Fruit fly (Drosophila melanogaster) whole organism, embryonic: ENCODE results near the gene CG42781.

Experiments
- Atf3 ChIP-seq: fragments of 200-800 bp; sonication (Bioruptor generic); optimal IDR thresholded peaks from 3 replicates; lab custom pipeline; 2016; ENCODE audit warnings: missing biosample characterization, missing genetic modification characterization
- C15 ChIP-seq: fragments of 200-800 bp; sonication (Bioruptor generic); IDR thresholded peaks from 3 replicates; pipeline ENCODE4 v1.3.6; 2022; ENCODE audit warnings: missing biosample characterization, missing genetic modification characterization
- CG1024 ChIP-seq: fragments of 200-800 bp; sonication (Bioruptor generic); IDR thresholded peaks from 2 replicates; pipeline ENCODE4 v1.3.6; 2022; ENCODE audit warnings: missing biosample characterization, missing genetic modification characterization
- CG10366 ChIP-seq: fragments of 200-800 bp; sonication (Bioruptor generic); IDR thresholded peaks from 2 replicates; pipeline ENCODE4 v1.3.6; 2022; ENCODE audit warnings: missing biosample characterization, missing genetic modification characterization
- CG11085 ChIP-seq: fragments of 200-800 bp; sonication (Bioruptor generic); IDR thresholded peaks from 2 replicates; pipeline ENCODE4 v1.3.6; 2022; ENCODE audit warnings: missing biosample characterization, missing genetic modification characterization
- CG11456 ChIP-seq: fragments of 200-800 bp; sonication (Bioruptor generic); IDR thresholded peaks from 3 replicates; pipeline ENCODE4 v1.3.6; 2022; ENCODE audit warnings: missing biosample characterization, missing genetic modification characterization
- CG11504 ChIP-seq: fragments of 200-800 bp; sonication (Bioruptor generic); optimal IDR thresholded peaks from 3 replicates; lab custom pipeline; 2019; ENCODE audit warnings: missing biosample characterization, mild to moderate bottlenecking, missing genetic modification characterization, moderate library complexity
- CG12299 ChIP-seq: fragments of 200-800 bp; sonication (Bioruptor generic); optimal IDR thresholded peaks from 2 replicates; lab custom pipeline; 2018; ENCODE audit warnings: missing biosample characterization, mild to moderate bottlenecking, missing genetic modification characterization
- CG12769 ChIP-seq: fragments of 200-800 bp; sonication (Bioruptor generic); optimal IDR thresholded peaks from 2 replicates; lab custom pipeline; 2019; ENCODE audit warnings: missing biosample characterization, mild to moderate bottlenecking, missing genetic modification characterization, moderate library complexity
- CG12942 ChIP-seq: fragments of 200-800 bp; sonication (Bioruptor generic); optimal IDR thresholded peaks from 3 replicates; lab custom pipeline; 2016; ENCODE audit warnings: missing biosample characterization, missing genetic modification characterization
- CG15073 ChIP-seq: fragments of 200-800 bp; sonication (Bioruptor generic); optimal IDR thresholded peaks from 2 replicates; lab custom pipeline; 2016; ENCODE audit warnings: missing biosample characterization, missing genetic modification characterization
- CG15269 ChIP-seq: fragments of 200-800 bp; sonication (Bioruptor generic); optimal IDR thresholded peaks from 2 replicates; lab custom pipeline; 2018; ENCODE audit warnings: missing biosample characterization, mild to moderate bottlenecking, missing genetic modification characterization, moderate library complexity
- CG17361 ChIP-seq: fragments of 200-800 bp; sonication (Bioruptor generic); IDR thresholded peaks from 3 replicates; pipeline ENCODE4 v1.3.6; 2022; ENCODE audit warnings: missing biosample characterization, missing genetic modification characterization
- CG1832 ChIP-seq: fragments of 200-800 bp; sonication (Bioruptor generic); optimal IDR thresholded peaks from 2 replicates; lab custom pipeline; 2017; ENCODE audit warnings: missing biosample characterization, mild to moderate bottlenecking, missing genetic modification characterization, inconsistent platforms
- CG18476 ChIP-seq: fragments of 200-800 bp; sonication (Bioruptor generic); optimal IDR thresholded peaks from 2 replicates; lab custom pipeline; 2016; ENCODE audit warnings: missing biosample characterization, mild to moderate bottlenecking, missing genetic modification characterization
- CG32772 ChIP-seq: fragments of 200-800 bp; sonication (Bioruptor generic); IDR thresholded peaks from 2 replicates; pipeline ENCODE4 v1.3.6; 2022; ENCODE audit warnings: missing biosample characterization, missing genetic modification characterization
- CG4404 ChIP-seq: fragments of 200-800 bp; sonication (Bioruptor generic); IDR thresholded peaks from 2 replicates; pipeline ENCODE4 v1.3.6; 2022; ENCODE audit warnings: missing biosample characterization, missing genetic modification characterization
- CG4424 ChIP-seq: fragments of 200-800 bp; sonication (Bioruptor generic); optimal IDR thresholded peaks from 3 replicates; lab custom pipeline; 2016; ENCODE audit warnings: missing biosample characterization, missing genetic modification characterization
- CG4707 ChIP-seq: fragments of 200-800 bp; sonication (Bioruptor generic); optimal IDR thresholded peaks from 2 replicates; lab custom pipeline; 2018; ENCODE audit warnings: missing biosample characterization, mild to moderate bottlenecking, missing genetic modification characterization, moderate library complexity
- CG6854 ChIP-seq: fragments of 200-800 bp; sonication (Bioruptor generic); optimal IDR thresholded peaks from 3 replicates; lab custom pipeline; 2017; ENCODE audit warnings: missing biosample characterization, mild to moderate bottlenecking, missing genetic modification characterization
- CTCF ChIP-seq: fragments of 200-800 bp; sonication (Bioruptor generic); optimal IDR thresholded peaks from 2 replicates; lab custom pipeline; 2017; ENCODE audit warnings: missing biosample characterization, mild to moderate bottlenecking, missing genetic modification characterization, moderate library complexity
- Camta ChIP-seq: fragments of 200-800 bp; sonication (Bioruptor generic); optimal IDR thresholded peaks from 2 replicates; lab custom pipeline; 2016; ENCODE audit warnings: missing biosample characterization, missing genetic modification characterization
- Fer1 ChIP-seq: fragments of 200-800 bp; sonication (Bioruptor generic); optimal IDR thresholded peaks from 2 replicates; lab custom pipeline; 2017; ENCODE audit warnings: missing biosample characterization, mild to moderate bottlenecking, missing genetic modification characterization
- HLHmδ ChIP-seq: fragments of 200-800 bp; sonication (Bioruptor generic); optimal IDR thresholded peaks from 2 replicates; lab custom pipeline; 2018; ENCODE audit warnings: missing biosample characterization, mild to moderate bottlenecking, missing genetic modification characterization, moderate library complexity
- Jarid2 ChIP-seq: fragments of 200-800 bp; sonication (Bioruptor generic); optimal IDR thresholded peaks from 3 replicates; lab custom pipeline; 2017; ENCODE audit warnings: mild to moderate bottlenecking, missing biosample characterization, missing genetic modification reagents, missing genetic modification characterization
- Med ChIP-seq: fragments of 200-800 bp; sonication (Bioruptor generic); peaks from one replicate; lab custom pipeline; 2016; ENCODE audit warnings: missing biosample characterization, missing genetic modification characterization, mild to moderate bottlenecking, inconsistent platforms, moderate library complexity
- Meics ChIP-seq: fragments of 200-800 bp; sonication (Bioruptor generic); optimal IDR thresholded peaks from 2 replicates; lab custom pipeline; 2017; ENCODE audit warnings: missing biosample characterization, mild to moderate bottlenecking, missing genetic modification characterization
- NK7.1 ChIP-seq: fragments of 200-800 bp; sonication (Bioruptor generic); optimal IDR thresholded peaks from 3 replicates; lab custom pipeline; 2016; ENCODE audit warnings: missing biosample characterization, missing genetic modification characterization
- Oaz ChIP-seq: fragments of 200-800 bp; sonication (Bioruptor generic); IDR thresholded peaks from 2 replicates; pipeline ENCODE4 v1.3.6; 2022; ENCODE audit warnings: missing biosample characterization, missing genetic modification characterization
- Scr ChIP-seq: fragments of 200-800 bp; sonication (Bioruptor generic); IDR thresholded peaks from 2 replicates; pipeline ENCODE4 v1.3.6; 2022; ENCODE audit warnings: missing biosample characterization, missing genetic modification characterization; ENCODE audit not compliant: partially characterized antibody
- Xbp1 ChIP-seq: fragments of 200-800 bp; sonication (Bioruptor generic); optimal IDR thresholded peaks from 3 replicates; lab custom pipeline; 2016; ENCODE audit warnings: missing biosample characterization, mild to moderate bottlenecking, missing genetic modification characterization
- ase ChIP-seq: fragments of 200-800 bp; sonication (Bioruptor generic); IDR thresholded peaks from 3 replicates; pipeline ENCODE4 v1.3.6; 2022; ENCODE audit warnings: missing biosample characterization, missing genetic modification characterization
- chinmo ChIP-seq: fragments of 200-800 bp; sonication (Bioruptor generic); IDR thresholded peaks from 4 replicates; pipeline ENCODE4 v1.3.6; 2022; ENCODE audit warnings: missing biosample characterization, missing genetic modification characterization; ENCODE audit not compliant: partially characterized antibody
- ems ChIP-seq: fragments of 200-800 bp; sonication (Bioruptor generic); optimal IDR thresholded peaks from 3 replicates; lab custom pipeline; 2016; ENCODE audit warnings: missing biosample characterization, missing genetic modification characterization
- fd64A ChIP-seq: fragments of 200-800 bp; sonication (Bioruptor generic); optimal IDR thresholded peaks from 3 replicates; lab custom pipeline; 2018; ENCODE audit warnings: missing biosample characterization, mild to moderate bottlenecking, missing genetic modification characterization
- gsb ChIP-seq: fragments of 200-800 bp; sonication (Bioruptor generic); IDR thresholded peaks from 2 replicates; pipeline ENCODE4 v1.3.6; 2022; ENCODE audit warnings: missing biosample characterization, missing genetic modification characterization
- gsb-n ChIP-seq: fragments of 200-800 bp; sonication (Bioruptor generic); optimal IDR thresholded peaks from 3 replicates; lab custom pipeline; 2018; ENCODE audit warnings: missing biosample characterization, mild to moderate bottlenecking, missing genetic modification characterization
- hb ChIP-seq: fragments of 200-800 bp; sonication (Bioruptor generic); IDR thresholded peaks from 3 replicates; pipeline ENCODE4 v1.3.6; 2022; ENCODE audit warnings: missing biosample characterization, missing genetic modification characterization; ENCODE audit not compliant: partially characterized antibody
- jumu ChIP-seq: fragments of 200-800 bp; sonication (Bioruptor generic); optimal IDR thresholded peaks from 3 replicates; lab custom pipeline; 2016; ENCODE audit warnings: missing biosample characterization, missing genetic modification characterization
- luna ChIP-seq: fragments of 200-800 bp; sonication (Bioruptor generic); optimal IDR thresholded peaks from 2 replicates; lab custom pipeline; 2016; ENCODE audit warnings: missing biosample characterization, missing genetic modification characterization
- org-1 ChIP-seq: fragments of 200-800 bp; sonication (Bioruptor generic); optimal IDR thresholded peaks from 2 replicates; lab custom pipeline; 2017; ENCODE audit warnings: missing biosample characterization, missing genetic modification characterization
- pita ChIP-seq: fragments of 200-800 bp; sonication (Bioruptor generic); optimal IDR thresholded peaks from 2 replicates; lab custom pipeline; 2017; ENCODE audit warnings: missing biosample characterization, mild to moderate bottlenecking, missing genetic modification characterization
- pnt ChIP-seq: fragments of 200-800 bp; sonication (Bioruptor generic); optimal IDR thresholded peaks from 3 replicates; lab custom pipeline; 2016; ENCODE audit warnings: missing biosample characterization, missing genetic modification characterization
- ro ChIP-seq: fragments of 200-800 bp; sonication (Bioruptor generic); IDR thresholded peaks from 2 replicates; pipeline ENCODE4 v1.3.6; 2022; ENCODE audit warnings: missing biosample characterization, missing genetic modification characterization
- tll ChIP-seq, 2 experiments: fragments of 200-800 bp in 1 of 2; fragments of >200 bp in 1 of 2; sonication (Bioruptor generic) in 1 of 2; optimal IDR thresholded peaks; 2 replicates each; lab custom pipeline; 2017 to 2019; ENCODE audit warnings: missing biosample characterization in 2 of 2, missing genetic modification characterization in 2 of 2, mild to moderate bottlenecking in 1 of 2, moderate library complexity in 1 of 2
- trem ChIP-seq: fragments of 200-800 bp; optimal IDR thresholded peaks from 3 replicates; lab custom pipeline; 2019; ENCODE audit warnings: missing biosample characterization, mild to moderate bottlenecking, missing genetic modification characterization, moderate library complexity
- ttk ChIP-seq: fragments of 200-800 bp; sonication (Bioruptor generic); IDR thresholded peaks from 2 replicates; pipeline ENCODE4 v2.1.2; 2022; ENCODE audit warnings: missing biosample characterization, missing genetic modification characterization
- twi ChIP-seq: fragments of 200-800 bp; optimal IDR thresholded peaks from 2 replicates; lab custom pipeline; 2019; ENCODE audit warnings: missing biosample characterization, mild to moderate bottlenecking, missing genetic modification characterization, moderate library complexity
- yki ChIP-seq: fragments of >200 bp; optimal IDR thresholded peaks from 3 replicates; lab custom pipeline; 2018
- zen ChIP-seq: fragments of 200-800 bp; sonication (Bioruptor generic); optimal IDR thresholded peaks from 3 replicates; lab custom pipeline; 2018; ENCODE audit warnings: missing biosample characterization, mild to moderate bottlenecking, missing genetic modification characterization, moderate library complexity

Gene CG42781

dm6 chrX:7336962-7337844 is 45.6 kb downstream of the CG42781 start, which contains the start of gene CBP (continued):
- TF ChIP-seq CG11456 (GFP tag; lab: Robert Waterston, UW) (peak; percentile 92), CTCF (GFP tag; lab: Kevin White, UChicago) (peak; percentile 77), pita (GFP tag; lab: Kevin White, UChicago) (no peak), CG17361 (GFP tag; lab: Robert Waterston, UW) (peak; percentile 92), CG1832 (GFP tag; lab: Kevin White, UChicago) (no peak), C15 (GFP tag; lab: Robert Waterston, UW) (peak; percentile 81; the same call in 2 of the 3 replicates), Jarid2 (peak; percentile 87), Scr (GFP tag; lab: Robert Waterston, UW) (no peak), gsb-n (tag; lab: Kevin White, UChicago) (peak; percentile 99), twi (tag; lab: Kevin White, UChicago) (peak; percentile 95), pnt (peak; percentile 97), CG12769 (peak; percentile 98), CG10366 (GFP tag; lab: Robert Waterston, UW) (peak; percentile 95), CG1024 (GFP tag; lab: Robert Waterston, UW) (peak; percentile 92), CG4404 (peak; percentile 93), yki (lab: Kevin White, UChicago) (peak; percentile 36), Camta (GFP tag; lab: Kevin White, UChicago) (peak; percentile 97), fd64A (GFP tag; lab: Kevin White, UChicago) (peak; percentile 97), Fer1 (GFP tag; lab: Kevin White, UChicago) (peak; percentile 97), tll (GFP tag; optimal IDR thresholded peaks at IDR 0.05; lab: Kevin White, UChicago) (peak in 1 of 2 experiments; percentile 73), ase (peak; percentile 92), ttk (GFP tag; lab: Robert Waterston, UW) (peak; percentile 95), CG32772 (GFP tag; lab: Robert Waterston, UW) (peak; percentile 95), NK7.1 (GFP tag; lab: Kevin White, UChicago) (peak; percentile 94), Med (peak; percentile 100), CG4707 (GFP tag; lab: Kevin White, UChicago) (peak; percentile 97), zen (tag; lab: Kevin White, UChicago) (peak; percentile 98), CG11504 (tag; lab: Kevin White, UChicago) (peak; percentile 98), Oaz (GFP tag; lab: Robert Waterston, UW) (peak; percentile 87), org-1 (GFP tag; lab: Kevin White, UChicago) (peak; percentile 98), luna (GFP tag; lab: Kevin White, UChicago) (peak; percentile 92), hb (GFP tag; lab: Robert Waterston, UW) (no peak), jumu (GFP tag; lab: Kevin White, UChicago) (peak; percentile 97), CG18476 (peak; percentile 97), gsb (peak; percentile 86), CG12299 (tag; lab: Kevin White, UChicago) (peak; percentile 97), chinmo (GFP tag; lab: Robert Waterston, UW) (peak; percentile 65; the same call in 2 of the 4 replicates), CG6854 (GFP tag; lab: Kevin White, UChicago) (peak; percentile 96), HLHmδ (GFP tag; lab: Kevin White, UChicago) (no peak), ems (GFP tag; lab: Kevin White, UChicago) (peak; percentile 97), trem (tag; lab: Kevin White, UChicago) (peak; percentile 97), CG15269 (peak; percentile 98), CG11085 (peak; percentile 83), Meics (GFP tag; lab: Kevin White, UChicago) (peak; percentile 96), CG4424 (peak; percentile 98), CG12942 (GFP tag; lab: Kevin White, UChicago) (peak; percentile 96), ro (GFP tag; lab: Robert Waterston, UW) (peak; percentile 84), CG15073 (GFP tag; lab: Kevin White, UChicago) (peak; percentile 84), Atf3 (GFP tag; lab: Kevin White, UChicago) (peak; percentile 96), Xbp1 (GFP tag; lab: Kevin White, UChicago) (peak; percentile 98)
